Worm (Caenorhabditis elegans) whole organism, L3 larva: ENCODE results near the gene ppm-1.H.

Experiments used
- R02D3.7 ChIP-seq: fragments of 150-350 bp; optimal IDR thresholded peaks from 2 replicates; lab custom pipeline; 2014; ENCODE audit warnings: missing biosample characterization, missing genetic modification characterization
- aly-2 ChIP-seq: fragments of 150-350 bp; optimal IDR thresholded peaks from 2 replicates; lab custom pipeline; 2014; ENCODE audit warnings: missing biosample characterization, missing genetic modification characterization
- ceh-16 ChIP-seq: sonication (generic microtip); optimal IDR thresholded peaks from 2 replicates; lab custom pipeline; 2017; ENCODE audit warnings: missing biosample characterization, missing genetic modification characterization
- ceh-28 ChIP-seq: fragments of 150-350 bp; optimal IDR thresholded peaks from 2 replicates; lab custom pipeline; 2014; ENCODE audit warnings: missing biosample characterization, missing genetic modification reagents, missing genetic modification characterization
- ceh-9 ChIP-seq: sonication (generic microtip); optimal IDR thresholded peaks from 2 replicates; lab custom pipeline; 2018; ENCODE audit warnings: missing biosample characterization, missing genetic modification characterization
- daf-12 ChIP-seq: fragments of 150-350 bp; optimal IDR thresholded peaks from 2 replicates; lab custom pipeline; 2014; ENCODE audit warnings: missing biosample characterization, missing genetic modification reagents, missing genetic modification characterization
- egl-27 ChIP-seq: sonication (generic microtip); optimal IDR thresholded peaks from 4 replicates; lab custom pipeline; 2017; ENCODE audit warnings: missing biosample characterization, missing genetic modification reagents, missing genetic modification characterization
- egl-5 ChIP-seq: fragments of 150-350 bp; optimal IDR thresholded peaks from 2 replicates; lab custom pipeline; 2017; ENCODE audit warnings: missing biosample characterization, missing genetic modification reagents, missing genetic modification characterization, inconsistent platforms
- elt-1 ChIP-seq: fragments of 150-350 bp; optimal IDR thresholded peaks from 2 replicates; lab custom pipeline; 2014; ENCODE audit warnings: missing biosample characterization, missing genetic modification characterization
- elt-2 ChIP-seq: sonication (generic microtip); optimal IDR thresholded peaks from 2 replicates; lab custom pipeline; 2016; ENCODE audit warnings: missing genetic modification reagents, mild to moderate bottlenecking, missing genetic modification characterization, missing compliant biosample characterization
- eor-1 ChIP-seq, 2 experiments: fragments of 150-350 bp; optimal IDR thresholded peaks; 2 replicates each; lab custom pipeline; 2014 to 2018; ENCODE audit warnings: missing biosample characterization in 2 of 2, missing genetic modification characterization in 2 of 2
- fkh-10 ChIP-seq: sonication (generic microtip); optimal IDR thresholded peaks from 2 replicates; lab custom pipeline; 2017; ENCODE audit warnings: missing biosample characterization, missing genetic modification reagents, missing genetic modification characterization
- fos-1 ChIP-seq: fragments of 150-350 bp; optimal IDR thresholded peaks from 2 replicates; lab custom pipeline; 2014; ENCODE audit warnings: missing biosample characterization, missing genetic modification characterization
- hmg-11 ChIP-seq: sonication (generic microtip); optimal IDR thresholded peaks from 2 replicates; lab custom pipeline; 2016; ENCODE audit warnings: missing genetic modification characterization, missing compliant biosample characterization
- lin-15B ChIP-seq: fragments of 150-350 bp; optimal IDR thresholded peaks from 2 replicates; lab custom pipeline; 2014; ENCODE audit warnings: missing biosample characterization, missing genetic modification characterization
- lin-39 ChIP-seq: fragments of 150-350 bp; optimal IDR thresholded peaks from 2 replicates; lab custom pipeline; 2018; ENCODE audit warnings: missing biosample characterization, missing genetic modification reagents, missing genetic modification characterization
- nfya-1 ChIP-seq: sonication (generic microtip); optimal IDR thresholded peaks from 2 replicates; lab custom pipeline; 2017; ENCODE audit warnings: missing genetic modification characterization, mild to moderate bottlenecking, missing compliant biosample characterization, antibody characterized with exemption, moderate library complexity; ENCODE audit not compliant: insufficient read depth
- nhr-23 ChIP-seq: fragments of 150-350 bp; optimal IDR thresholded peaks from 2 replicates; lab custom pipeline; 2014; ENCODE audit warnings: missing biosample characterization, missing genetic modification reagents, missing genetic modification characterization
- nhr-237 ChIP-seq: fragments of 150-350 bp; optimal IDR thresholded peaks from 2 replicates; lab custom pipeline; 2014; ENCODE audit warnings: missing biosample characterization, missing genetic modification characterization
- nhr-25 ChIP-seq: sonication (generic microtip); optimal IDR thresholded peaks from 2 replicates; lab custom pipeline; 2017; ENCODE audit warnings: missing biosample characterization, missing genetic modification characterization
- nhr-28 ChIP-seq: fragments of 150-350 bp; optimal IDR thresholded peaks from 2 replicates; lab custom pipeline; 2014; ENCODE audit warnings: missing biosample characterization, missing genetic modification characterization
- nhr-43 ChIP-seq: sonication (generic microtip); optimal IDR thresholded peaks from 2 replicates; lab custom pipeline; 2016; ENCODE audit warnings: mild to moderate bottlenecking, missing genetic modification characterization, missing compliant biosample characterization; ENCODE audit not compliant: poor library complexity, severe bottlenecking
- nhr-67 ChIP-seq: fragments of 150-350 bp; optimal IDR thresholded peaks from 2 replicates; lab custom pipeline; 2014; ENCODE audit warnings: missing biosample characterization, missing genetic modification characterization
- nhr-76 ChIP-seq: fragments of 150-350 bp; sonication (generic microtip); optimal IDR thresholded peaks from 5 replicates; lab custom pipeline; 2014; ENCODE audit warnings: missing biosample characterization, missing genetic modification characterization
- nhr-77 ChIP-seq: fragments of 150-350 bp; optimal IDR thresholded peaks from 2 replicates; lab custom pipeline; 2014; ENCODE audit warnings: missing biosample characterization, missing genetic modification characterization
- pha-4 ChIP-seq: fragments of 150-350 bp; optimal IDR thresholded peaks from 2 replicates; lab custom pipeline; 2014; ENCODE audit warnings: missing biosample characterization, missing genetic modification reagents, missing genetic modification characterization
- pqm-1 ChIP-seq: fragments of 150-350 bp; optimal IDR thresholded peaks from 2 replicates; lab custom pipeline; 2017; ENCODE audit warnings: missing biosample characterization, missing genetic modification characterization, inconsistent platforms
- sea-2 ChIP-seq: fragments of 150-350 bp; sonication (generic microtip); optimal IDR thresholded peaks from 4 replicates; lab custom pipeline; 2014; ENCODE audit warnings: missing biosample characterization, missing genetic modification reagents, missing genetic modification characterization
- skn-1 ChIP-seq: fragments of 150-350 bp; optimal IDR thresholded peaks from 2 replicates; lab custom pipeline; 2014; ENCODE audit warnings: missing biosample characterization, missing genetic modification characterization
- snpc-4 ChIP-seq: fragments of 150-350 bp; optimal IDR thresholded peaks from 2 replicates; lab custom pipeline; 2014; ENCODE audit warnings: missing biosample characterization, missing genetic modification characterization
- unc-39 ChIP-seq: sonication (generic microtip); optimal IDR thresholded peaks from 4 replicates; lab custom pipeline; 2017; ENCODE audit warnings: missing biosample characterization, missing genetic modification characterization
- zag-1 ChIP-seq: fragments of 150-350 bp; optimal IDR thresholded peaks from 2 replicates; lab custom pipeline; 2014; ENCODE audit warnings: missing biosample characterization, missing genetic modification characterization
- ztf-11 ChIP-seq: fragments of 150-350 bp; optimal IDR thresholded peaks from 2 replicates; lab custom pipeline; 2014; ENCODE audit warnings: missing biosample characterization, missing genetic modification characterization
- ztf-4 ChIP-seq: fragments of 150-350 bp; optimal IDR thresholded peaks from 2 replicates; lab custom pipeline; 2014; ENCODE audit warnings: missing biosample characterization, missing genetic modification characterization

The ppm-1.H gene

DNA sequence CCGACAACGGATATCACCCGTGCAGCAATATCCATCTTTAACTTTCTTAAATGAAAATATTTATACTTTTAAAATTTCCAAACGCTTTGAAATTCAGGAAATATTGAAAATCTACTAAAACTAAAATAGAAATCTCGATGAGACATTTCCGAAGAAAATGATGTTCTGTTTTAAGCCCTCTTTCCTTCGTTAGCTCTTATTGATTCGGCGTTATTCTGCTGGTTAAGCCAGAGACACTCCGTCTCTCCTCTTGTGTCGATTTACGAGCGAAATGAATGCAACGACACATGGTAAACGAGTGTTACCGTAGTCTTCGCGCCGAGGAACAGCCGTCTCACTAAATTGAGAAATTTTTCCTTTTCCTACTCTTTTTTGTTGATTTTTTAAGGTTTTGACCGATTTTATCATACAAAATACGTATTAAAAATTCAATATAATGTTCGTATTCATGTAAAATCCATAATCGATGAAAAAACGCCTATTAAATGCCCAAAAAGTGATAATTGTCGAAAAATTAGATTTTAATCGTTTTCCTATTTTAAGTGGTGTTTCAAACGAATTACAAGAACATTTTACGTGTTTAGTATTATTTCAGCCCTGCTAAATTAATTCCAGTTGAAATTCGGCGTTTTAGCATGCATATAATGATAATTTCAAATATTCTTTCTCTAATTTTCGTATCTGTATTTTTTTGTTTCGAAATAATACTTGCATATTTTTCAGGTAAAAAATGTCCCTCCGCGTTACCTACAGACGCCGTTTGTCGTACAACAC is at the start of gene ppm-1.H, which contains the start of gene rpl-34:
Gene ppm-1.H, minus strand, starts transcription at position 51 of the 774 bp plus-strand sequence.
Gene rpl-34, plus strand, starts transcription at position 724 of the 774 bp plus-strand sequence.
- peak; percentile 88 for TF ChIP-seq pha-4 (tag; lab: Kevin White, UChicago)
- peak; percentile 31 for TF ChIP-seq hmg-11 (tag; lab: Kevin White, UChicago)
- no peak for TF ChIP-seq nhr-43
- peak; percentile 27 for TF ChIP-seq nhr-23 (tag; lab: Kevin White, UChicago)
- peak; percentile 85 for TF ChIP-seq lin-39 (tag; lab: Kevin White, UChicago)
- TF ChIP-seq pqm-1 (tag; lab: Kevin White, UChicago) = peak; percentile 11
- TF ChIP-seq ceh-9 (tag; lab: Kevin White, UChicago) = no peak
- TF ChIP-seq ceh-28 (tag; lab: Kevin White, UChicago) = no peak
- TF ChIP-seq ztf-4 (tag; lab: Kevin White, UChicago) = no peak
- peak; percentile 95 for TF ChIP-seq nfya-1
- TF ChIP-seq lin-15B (tag; lab: Kevin White, UChicago) = peak; percentile 82
- no peak for TF ChIP-seq egl-27 (tag; lab: Kevin White, UChicago)
- TF ChIP-seq egl-5 (tag; lab: Kevin White, UChicago) = peak; percentile 87
- TF ChIP-seq R02D3.7 (tag; lab: Kevin White, UChicago) = peak; percentile 88
- TF ChIP-seq fos-1 (tag; lab: Kevin White, UChicago) = no peak
- TF ChIP-seq skn-1 (tag; lab: Kevin White, UChicago) = peak; percentile 21
- peak; percentile 37 for TF ChIP-seq nhr-25 (tag; lab: Kevin White, UChicago)
- no peak for TF ChIP-seq nhr-28 (tag; lab: Kevin White, UChicago)

DNA sequence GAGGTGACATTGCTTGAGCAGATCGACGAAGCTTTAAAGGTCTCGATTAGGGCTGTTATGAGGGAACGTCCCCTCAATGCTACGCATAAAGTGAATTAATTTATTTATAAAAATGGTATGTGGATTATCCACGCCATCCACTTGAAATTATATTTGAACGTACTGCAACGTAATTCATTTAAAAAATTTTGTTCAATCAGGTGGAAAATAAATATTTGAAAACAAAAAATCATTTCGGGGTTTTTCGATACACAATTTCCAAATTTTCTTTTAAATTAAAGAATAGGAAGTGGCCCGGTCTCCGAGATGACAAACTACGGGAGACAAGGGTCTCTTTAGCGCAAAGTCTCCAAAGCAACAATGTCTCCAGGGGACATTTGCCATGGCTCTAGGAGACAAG is 43.5 kb upstream of the ppm-1.H start, which contains the start of gene oac-58:
Gene oac-58, minus strand, starts transcription at position 101 of the 400 bp plus-strand sequence.
- no peak for TF ChIP-seq nhr-67 (tag; lab: Kevin White, UChicago)
- no peak for TF ChIP-seq ceh-9 (tag; lab: Kevin White, UChicago)
- no peak for TF ChIP-seq nhr-23 (tag; lab: Kevin White, UChicago)
- no peak for TF ChIP-seq lin-15B (tag; lab: Kevin White, UChicago)
- no peak for TF ChIP-seq lin-39 (tag; lab: Kevin White, UChicago)
- TF ChIP-seq ceh-28 (tag; lab: Kevin White, UChicago) = no peak
- no peak for TF ChIP-seq egl-27 (tag; lab: Kevin White, UChicago)
- TF ChIP-seq skn-1 (tag; lab: Kevin White, UChicago) = no peak

DNA sequence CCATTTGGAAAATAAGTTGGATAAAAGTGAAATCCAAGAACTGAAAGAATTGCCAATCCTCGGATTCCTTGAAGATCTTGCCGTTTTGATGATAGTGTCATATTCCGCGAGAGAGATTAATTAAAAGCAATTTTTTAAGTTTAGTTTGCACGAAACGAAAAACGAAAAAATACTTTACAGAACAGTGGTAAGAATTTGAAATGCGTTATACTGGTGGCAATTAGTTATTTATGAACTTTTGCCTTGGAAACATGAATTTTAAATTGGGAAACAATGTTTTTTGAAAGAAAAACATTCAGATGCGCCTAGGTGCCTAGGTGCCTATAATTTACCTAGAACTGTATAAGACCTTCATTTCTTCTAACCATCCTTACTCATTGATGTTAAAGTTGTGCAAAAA is 39.6 kb upstream of the ppm-1.H start, which contains the start of gene oac-57:
Gene oac-57, minus strand, starts transcription at position 101 of the 400 bp plus-strand sequence.
- TF ChIP-seq snpc-4 (tag; lab: Kevin White, UChicago) (no peak), nhr-43 (no peak), ztf-4 (tag; lab: Kevin White, UChicago) (no peak), ceh-28 (tag; lab: Kevin White, UChicago) (no peak), ceh-16 (no peak), nhr-23 (tag; lab: Kevin White, UChicago) (no peak), fkh-10 (GFP tag; lab: Kevin White, UChicago) (no peak), R02D3.7 (tag; lab: Kevin White, UChicago) (no peak), nhr-77 (tag; lab: Kevin White, UChicago) (no peak), hmg-11 (tag; lab: Kevin White, UChicago) (no peak), nfya-1 (no peak), nhr-237 (tag; lab: Kevin White, UChicago) (no peak), daf-12 (tag; lab: Kevin White, UChicago) (no peak), nhr-25 (tag; lab: Kevin White, UChicago) (no peak), pha-4 (tag; lab: Kevin White, UChicago) (no peak), elt-1 (tag; lab: Kevin White, UChicago) (no peak), sea-2 (GFP tag; lab: Kevin White, UChicago) (no peak), lin-15B (tag; lab: Kevin White, UChicago) (no peak), eor-1 (tag; optimal IDR thresholded peaks at IDR 0.05; lab: Kevin White, UChicago) (no peak), unc-39 (tag; lab: Kevin White, UChicago) (no peak)

DNA sequence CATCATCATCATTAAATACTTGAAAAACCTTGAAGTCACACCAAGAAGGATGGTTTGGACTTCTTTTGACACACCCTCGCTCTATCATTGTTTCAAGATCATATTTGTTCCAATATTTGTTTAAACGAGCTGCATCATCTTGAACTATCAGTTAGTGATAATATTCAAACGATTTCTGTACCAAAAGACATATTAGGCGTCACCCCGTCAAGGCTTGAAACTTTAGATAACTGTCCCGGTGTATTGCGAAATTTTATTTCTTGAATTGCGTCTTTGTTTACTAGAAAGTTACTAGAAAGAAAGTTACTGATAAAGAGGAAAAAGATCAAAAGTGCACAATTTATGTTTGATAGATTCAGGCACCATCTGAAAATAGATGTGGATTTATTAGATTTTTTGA is 37.8 kb upstream of the ppm-1.H start:
- TF ChIP-seq zag-1 (tag; lab: Kevin White, UChicago) = no peak
- TF ChIP-seq pha-4 (tag; lab: Kevin White, UChicago) = peak; percentile 73
- TF ChIP-seq nhr-67 (tag; lab: Kevin White, UChicago) = no peak
- TF ChIP-seq egl-5 (tag; lab: Kevin White, UChicago) = no peak
- no peak for TF ChIP-seq lin-39 (tag; lab: Kevin White, UChicago)
- TF ChIP-seq nhr-28 (tag; lab: Kevin White, UChicago) = no peak
- no peak for TF ChIP-seq eor-1 (tag; optimal IDR thresholded peaks at IDR 0.05; lab: Kevin White, UChicago)
- TF ChIP-seq nhr-43 = no peak
- TF ChIP-seq skn-1 (tag; lab: Kevin White, UChicago) = peak; percentile 1
- no peak for TF ChIP-seq hmg-11 (tag; lab: Kevin White, UChicago)
- no peak for TF ChIP-seq nfya-1
- TF ChIP-seq daf-12 (tag; lab: Kevin White, UChicago) = no peak
- peak; percentile 78 for TF ChIP-seq pqm-1 (tag; lab: Kevin White, UChicago)
- peak; percentile 87 for TF ChIP-seq elt-2
- TF ChIP-seq nhr-77 (tag; lab: Kevin White, UChicago) = no peak
- TF ChIP-seq egl-27 (tag; lab: Kevin White, UChicago) = no peak
- no peak for TF ChIP-seq aly-2 (tag; lab: Kevin White, UChicago)
- no peak for TF ChIP-seq nhr-76 (tag; lab: Kevin White, UChicago)
- TF ChIP-seq ztf-11 (tag; lab: Kevin White, UChicago) = no peak
